Worm (Caenorhabditis elegans) whole organism, mixed stage, embryonic: ENCODE results near the gene fbxa-171.

Source experiments
- M03D4.4 ChIP-seq: sonication (generic microtip); optimal IDR thresholded peaks from 2 replicates; lab custom pipeline; 2017; ENCODE audit warnings: mild to moderate bottlenecking, missing genetic modification characterization, missing compliant biosample characterization
- bed-3 ChIP-seq: fragments of 200-800 bp; sonication (Bioruptor generic); optimal IDR thresholded peaks from 3 replicates; lab custom pipeline; 2018; ENCODE audit warnings: mild to moderate bottlenecking, missing genetic modification characterization, moderate library complexity, missing compliant biosample characterization
- blmp-1 ChIP-seq: fragments of 150-350 bp; optimal IDR thresholded peaks from 2 replicates; lab custom pipeline; 2014; ENCODE audit warnings: missing biosample characterization, missing genetic modification characterization
- ceh-39 ChIP-seq: fragments of 150-350 bp; optimal IDR thresholded peaks from 2 replicates; lab custom pipeline; 2014; ENCODE audit warnings: missing biosample characterization, missing genetic modification characterization
- ceh-43 ChIP-seq: fragments of 200-800 bp; sonication (Bioruptor generic); optimal IDR thresholded peaks from 2 replicates; lab custom pipeline; 2018; ENCODE audit warnings: mild to moderate bottlenecking, missing genetic modification characterization, moderate library complexity, missing compliant biosample characterization
- ceh-83 ChIP-seq: fragments of 200-800 bp; sonication (Bioruptor generic); optimal IDR thresholded peaks from 2 replicates; lab custom pipeline; 2018; ENCODE audit warnings: mild to moderate bottlenecking, missing genetic modification characterization, missing compliant biosample characterization
- ces-1 ChIP-seq: fragments of 150-350 bp; optimal IDR thresholded peaks from 2 replicates; lab custom pipeline; 2014; ENCODE audit warnings: missing biosample characterization, missing genetic modification reagents, missing genetic modification characterization
- cnd-1 ChIP-seq: fragments of 200-800 bp; sonication (Bioruptor generic); optimal IDR thresholded peaks from 2 replicates; lab custom pipeline; 2018; ENCODE audit warnings: mild to moderate bottlenecking, missing genetic modification characterization, missing compliant biosample characterization
- drap-1 ChIP-seq: fragments of 200-800 bp; sonication (Bioruptor generic); optimal IDR thresholded peaks from 3 replicates; lab custom pipeline; 2018; ENCODE audit warnings: mild to moderate bottlenecking, missing genetic modification characterization, missing compliant biosample characterization
- elt-1 ChIP-seq: sonication (generic microtip); optimal IDR thresholded peaks from 2 replicates; lab custom pipeline; 2017; ENCODE audit warnings: missing genetic modification characterization, mild to moderate bottlenecking, missing compliant biosample characterization, antibody characterized with exemption, moderate library complexity, borderline replicate concordance; ENCODE audit not compliant: insufficient read depth
- elt-3 ChIP-seq: fragments of 150-350 bp; optimal IDR thresholded peaks from 2 replicates; lab custom pipeline; 2014; ENCODE audit warnings: missing biosample characterization, missing genetic modification characterization
- flh-1 ChIP-seq: fragments of 200-800 bp; sonication (Bioruptor generic); optimal IDR thresholded peaks from 2 replicates; lab custom pipeline; 2018; ENCODE audit warnings: mild to moderate bottlenecking, missing genetic modification characterization, moderate library complexity, missing compliant biosample characterization
- ham-2 ChIP-seq: fragments of 200-800 bp; sonication (Bioruptor generic); optimal IDR thresholded peaks from 2 replicates; lab custom pipeline; 2018; ENCODE audit warnings: mild to moderate bottlenecking, missing genetic modification characterization, missing compliant biosample characterization
- hlh-1 ChIP-seq: fragments of 150-350 bp; optimal IDR thresholded peaks from 2 replicates; lab custom pipeline; 2014; ENCODE audit warnings: missing biosample characterization, missing genetic modification reagents, missing genetic modification characterization
- lin-13 ChIP-seq: fragments of 150-350 bp; optimal IDR thresholded peaks from 2 replicates; lab custom pipeline; 2014; ENCODE audit warnings: missing biosample characterization, missing genetic modification characterization
- lin-32 ChIP-seq: fragments of 200-800 bp; sonication (Bioruptor generic); optimal IDR thresholded peaks from 2 replicates; lab custom pipeline; 2018; ENCODE audit warnings: mild to moderate bottlenecking, missing genetic modification characterization, missing compliant biosample characterization
- lsy-2 ChIP-seq: fragments of 150-350 bp; optimal IDR thresholded peaks from 2 replicates; lab custom pipeline; 2014; ENCODE audit warnings: missing biosample characterization, missing genetic modification characterization
- mep-1 ChIP-seq: fragments of 150-350 bp; optimal IDR thresholded peaks from 2 replicates; lab custom pipeline; 2017; ENCODE audit warnings: missing biosample characterization, missing genetic modification reagents, missing genetic modification characterization, inconsistent platforms
- mls-2 ChIP-seq: sonication (generic microtip); optimal IDR thresholded peaks from 2 replicates; lab custom pipeline; 2016; ENCODE audit warnings: mild to moderate bottlenecking, missing genetic modification characterization, moderate library complexity, missing compliant biosample characterization
- nhr-2 ChIP-seq: fragments of 150-350 bp; optimal IDR thresholded peaks from 2 replicates; lab custom pipeline; 2014; ENCODE audit warnings: missing biosample characterization, missing genetic modification characterization
- nhr-28 ChIP-seq: fragments of 150-350 bp; optimal IDR thresholded peaks from 2 replicates; lab custom pipeline; 2014; ENCODE audit warnings: missing biosample characterization, missing genetic modification characterization
- nhr-76 ChIP-seq: sonication (generic microtip); optimal IDR thresholded peaks from 2 replicates; lab custom pipeline; 2017; ENCODE audit warnings: missing biosample characterization, missing genetic modification characterization
- pha-4 ChIP-seq: fragments of 150-350 bp; optimal IDR thresholded peaks from 2 replicates; lab custom pipeline; 2018; ENCODE audit warnings: missing biosample characterization, missing genetic modification reagents, missing genetic modification characterization
- sem-2 ChIP-seq: fragments of 200-800 bp; sonication (Bioruptor generic); optimal IDR thresholded peaks from 2 replicates; lab custom pipeline; 2018; ENCODE audit warnings: mild to moderate bottlenecking, missing genetic modification characterization, missing compliant biosample characterization
- snpc-4 ChIP-seq: fragments of 150-350 bp; optimal IDR thresholded peaks from 2 replicates; lab custom pipeline; 2014; ENCODE audit warnings: missing biosample characterization, missing genetic modification characterization
- tbx-8 ChIP-seq: fragments of 200-800 bp; sonication (Bioruptor generic); optimal IDR thresholded peaks from 2 replicates; lab custom pipeline; 2018; ENCODE audit warnings: mild to moderate bottlenecking, missing genetic modification characterization, moderate library complexity, missing compliant biosample characterization
- unc-120 ChIP-seq: sonication (generic microtip); optimal IDR thresholded peaks from 2 replicates; lab custom pipeline; 2017; ENCODE audit warnings: missing genetic modification characterization, missing compliant biosample characterization; ENCODE audit not compliant: poor library complexity, severe bottlenecking
- unc-39 ChIP-seq: fragments of 150-350 bp; optimal IDR thresholded peaks from 2 replicates; lab custom pipeline; 2014; ENCODE audit warnings: missing biosample characterization, missing genetic modification characterization
- unc-62 ChIP-seq: fragments of 150-350 bp; optimal IDR thresholded peaks from 2 replicates; lab custom pipeline; 2014; ENCODE audit warnings: missing biosample characterization, missing genetic modification reagents, missing genetic modification characterization
- ztf-11 ChIP-seq: fragments of 150-350 bp; optimal IDR thresholded peaks from 2 replicates; lab custom pipeline; 2014; ENCODE audit warnings: missing biosample characterization, missing genetic modification characterization

fbxa-171 gene

DNA sequence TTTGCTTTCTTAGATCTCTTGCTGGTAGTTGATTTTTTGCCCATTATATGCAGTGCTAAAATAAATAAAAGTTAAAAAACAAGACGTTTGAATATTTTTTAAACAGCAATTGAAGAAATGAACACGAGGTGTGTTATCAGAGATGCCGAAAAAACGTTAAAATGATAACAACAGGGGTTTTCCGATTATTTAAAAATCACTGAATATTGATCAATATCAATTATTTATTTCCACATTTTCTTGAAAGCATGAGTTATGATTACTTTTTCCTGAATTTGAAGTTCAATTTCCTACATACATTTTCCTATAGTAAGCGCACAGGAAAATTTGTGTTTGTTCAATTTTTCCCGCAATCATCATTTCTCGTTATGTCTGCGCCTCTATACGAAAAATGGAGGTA, 18.9 kb downstream of the fbxa-171 start:
- TF ChIP-seq snpc-4 (tag; lab: Kevin White, UChicago) (no peak), pha-4 (tag; lab: Kevin White, UChicago) (no peak), blmp-1 (tag; lab: Kevin White, UChicago) (no peak), sem-2 (GFP tag; lab: Kevin White, UChicago) (no peak)

DNA sequence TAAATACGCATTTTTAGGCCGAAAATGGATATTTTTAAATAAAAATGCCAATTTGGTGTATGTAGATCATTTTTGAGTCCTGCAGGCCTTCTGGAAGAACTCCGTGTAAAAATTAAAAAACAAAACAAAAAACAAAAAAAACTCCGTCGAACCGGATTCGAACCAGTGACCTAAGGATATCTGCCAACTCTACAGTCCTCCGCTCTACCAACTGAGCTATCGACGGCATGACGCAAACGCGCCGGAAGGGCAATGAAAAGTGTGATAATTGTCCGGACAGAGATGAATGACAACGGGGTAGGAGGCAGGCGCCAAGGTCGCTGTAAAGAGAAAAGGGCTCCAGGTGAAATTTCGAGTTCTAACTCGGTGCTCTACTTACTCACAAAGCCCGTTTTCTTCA, 23.5 kb downstream of the fbxa-171 start:
- TF ChIP-seq cnd-1 (tag; lab: Kevin White, UChicago): no peak
- peak; percentile 10 for TF ChIP-seq drap-1 (GFP tag; lab: Kevin White, UChicago)
- no peak for TF ChIP-seq ham-2 (GFP tag; lab: Kevin White, UChicago)

DNA sequence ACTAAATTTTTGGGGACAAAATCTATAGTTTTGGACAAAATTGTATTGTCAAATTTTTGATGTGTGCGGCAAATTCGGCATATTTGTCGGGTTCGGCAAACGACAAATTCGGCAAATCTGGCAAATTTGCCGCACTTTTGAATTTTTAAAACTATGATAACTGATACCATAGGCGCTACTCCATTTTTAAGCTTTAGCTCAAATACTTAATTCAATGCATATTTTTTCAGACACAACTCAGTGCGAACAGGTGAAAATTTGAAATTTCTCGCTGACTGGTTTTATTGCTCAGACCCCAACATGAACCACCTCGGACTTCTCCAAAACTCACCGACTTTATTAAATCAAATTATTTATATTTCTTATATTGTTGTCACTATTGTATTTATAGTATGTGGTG, 25.5 kb downstream of the fbxa-171 start, which contains the start of gene srz-25:
Gene srz-25 (plus strand): TSS at position 301 of the 400 bp plus-strand sequence.
- TF ChIP-seq tbx-8 (GFP tag; lab: Kevin White, UChicago) (no peak), snpc-4 (tag; lab: Kevin White, UChicago) (no peak)
- TF ChIP-seq, all 35 proteins: peak for 0

DNA sequence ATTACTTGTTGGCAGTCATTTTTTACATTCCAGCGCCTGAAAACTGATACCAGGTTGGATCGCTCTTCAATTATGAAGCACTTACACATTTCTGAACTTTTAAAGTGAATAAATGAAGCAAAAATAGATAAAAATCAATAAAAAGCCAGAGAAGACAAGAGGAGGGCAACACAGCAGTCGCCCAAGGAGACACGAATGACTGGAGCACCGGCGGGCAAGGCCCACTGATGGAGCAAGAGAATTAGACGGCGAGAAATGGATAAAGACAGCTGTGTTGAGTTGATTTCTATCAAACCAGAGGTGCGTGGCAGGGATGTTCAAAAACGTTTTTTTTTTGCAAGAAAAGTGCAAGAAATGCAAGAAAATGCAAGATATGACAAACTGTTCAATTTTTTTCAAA, 26.5 kb downstream of the fbxa-171 start:
- TF ChIP-seq M03D4.4 (tag; lab: Kevin White, UChicago) (no peak), unc-120 (peak; percentile 67), unc-39 (tag; lab: Kevin White, UChicago) (no peak), ham-2 (GFP tag; lab: Kevin White, UChicago) (no peak), hlh-1 (tag; lab: Kevin White, UChicago) (peak; percentile 68), flh-1 (GFP tag; lab: Kevin White, UChicago) (no peak)

DNA sequence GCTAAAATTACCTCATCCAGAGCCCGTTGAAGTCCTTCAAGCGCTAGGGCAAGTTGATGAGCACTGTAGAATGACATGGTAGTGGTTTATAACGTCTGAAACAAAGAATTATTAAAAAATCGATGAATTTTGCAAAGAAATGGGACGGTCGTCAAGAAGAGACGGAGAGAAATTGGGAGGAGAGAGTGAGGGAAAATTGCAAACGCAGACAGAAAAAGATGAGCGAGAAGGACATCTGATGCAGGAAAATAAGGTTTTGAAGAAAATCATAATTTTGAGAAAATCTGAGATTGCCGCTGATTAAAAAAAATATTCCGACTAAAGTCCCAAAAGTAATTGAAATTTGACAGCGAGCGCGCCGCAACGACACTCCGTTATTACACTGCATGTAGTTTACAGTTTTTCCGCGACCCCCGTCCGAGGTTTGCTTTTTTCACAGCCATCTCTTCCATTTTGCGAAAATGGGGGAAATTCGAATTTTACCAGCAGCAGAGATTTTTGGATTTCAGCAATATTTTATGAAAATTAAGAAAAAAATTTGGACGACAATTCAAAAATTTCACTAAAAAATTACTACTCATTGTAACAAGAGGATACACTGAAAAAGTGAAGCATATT, 27.4 kb downstream of the fbxa-171 start, which contains the start of gene C18D4.6:
Gene C18D4.6 (minus strand): TSS at position 97 of the 618 bp plus-strand sequence.
- TF ChIP-seq elt-1 (tag; lab: Kevin White, UChicago): no peak
- peak; percentile 38 for TF ChIP-seq drap-1 (GFP tag; lab: Kevin White, UChicago)

DNA sequence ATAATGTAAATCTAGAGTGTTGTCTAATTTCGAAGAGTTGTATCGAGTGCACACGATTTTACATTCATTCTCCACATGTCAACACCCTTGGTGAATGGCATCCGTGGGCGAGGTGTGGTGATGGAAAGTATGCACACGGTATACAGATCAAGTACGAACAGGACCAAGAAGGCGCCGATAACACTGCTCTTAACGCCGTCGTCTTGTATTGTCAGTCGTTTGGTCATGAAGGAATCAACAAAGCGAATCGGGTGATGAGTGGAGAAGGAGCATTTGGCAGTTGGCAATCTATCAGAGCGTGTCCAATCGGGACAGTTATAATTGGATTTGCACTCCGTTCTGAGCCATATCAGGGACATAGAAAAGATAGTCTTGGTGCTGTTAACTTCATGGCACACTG, 32.6 kb downstream of the fbxa-171 start:
- TF ChIP-seq ceh-43 (GFP tag; lab: Kevin White, UChicago) (no peak), ces-1 (GFP tag; lab: Kevin White, UChicago) (no peak), unc-120 (no peak), lsy-2 (no peak), unc-39 (tag; lab: Kevin White, UChicago) (no peak), flh-1 (GFP tag; lab: Kevin White, UChicago) (no peak), lin-32 (GFP tag; lab: Kevin White, UChicago) (no peak), snpc-4 (tag; lab: Kevin White, UChicago) (no peak), hlh-1 (tag; lab: Kevin White, UChicago) (no peak), mls-2 (tag; lab: Kevin White, UChicago) (no peak), blmp-1 (tag; lab: Kevin White, UChicago) (no peak), bed-3 (no peak), M03D4.4 (tag; lab: Kevin White, UChicago) (no peak), unc-62 (no peak), lin-13 (no peak), mep-1 (tag; lab: Kevin White, UChicago) (no peak), cnd-1 (tag; lab: Kevin White, UChicago) (no peak), nhr-76 (tag; lab: Kevin White, UChicago) (no peak)

DNA sequence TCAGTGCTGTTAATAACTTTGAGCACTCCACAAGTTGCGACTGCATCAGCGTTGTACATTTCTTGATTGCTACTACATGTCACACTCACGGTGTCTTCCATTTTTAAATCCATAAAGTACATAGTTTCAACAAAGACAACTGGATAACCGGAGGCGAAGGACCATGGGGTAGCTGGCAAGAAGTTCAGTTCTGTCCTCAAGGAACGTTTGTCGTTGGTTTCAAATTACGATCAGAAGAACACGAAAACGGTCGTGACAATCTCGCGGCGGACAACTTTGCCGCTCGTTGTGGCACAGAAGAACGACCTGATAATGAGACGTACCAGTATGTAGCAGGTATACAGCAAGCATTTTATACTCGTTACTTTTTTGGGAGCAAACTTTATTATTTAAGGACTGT, 33.1 kb downstream of the fbxa-171 start, which contains the start of gene C18D4.3:
Gene C18D4.3 (minus strand): TSS at position 101 of the 400 bp plus-strand sequence.
- TF ChIP-seq flh-1 (GFP tag; lab: Kevin White, UChicago) (no peak), ztf-11 (tag; lab: Kevin White, UChicago) (no peak), nhr-76 (tag; lab: Kevin White, UChicago) (no peak), elt-3 (tag; lab: Kevin White, UChicago) (no peak), mls-2 (tag; lab: Kevin White, UChicago) (no peak), elt-1 (tag; lab: Kevin White, UChicago) (no peak), unc-120 (no peak), lin-32 (GFP tag; lab: Kevin White, UChicago) (no peak), nhr-2 (tag; lab: Kevin White, UChicago) (no peak), ceh-83 (GFP tag; lab: Kevin White, UChicago) (no peak), drap-1 (GFP tag; lab: Kevin White, UChicago) (no peak), cnd-1 (tag; lab: Kevin White, UChicago) (no peak), ceh-39 (tag; lab: Kevin White, UChicago) (no peak), ces-1 (GFP tag; lab: Kevin White, UChicago) (no peak), ceh-43 (GFP tag; lab: Kevin White, UChicago) (no peak), bed-3 (no peak), lsy-2 (no peak), mep-1 (tag; lab: Kevin White, UChicago) (no peak), nhr-28 (tag; lab: Kevin White, UChicago) (no peak), M03D4.4 (tag; lab: Kevin White, UChicago) (no peak)
